Worm (Caenorhabditis elegans) whole organism, L3 larva: Measurements from ENCODE around the gene wdr-46.
"Not testable (repeated sequence)": the region's sequence is repeated elsewhere in the genome, so short reads cannot be mapped to it uniquely, and the experiment has no call there.

Experiments
- R02D3.7 ChIP-seq: fragments of 150-350 bp; optimal IDR thresholded peaks from 2 replicates; lab custom pipeline; 2014; ENCODE audit warnings: missing biosample characterization, missing genetic modification characterization
- aly-2 ChIP-seq: fragments of 150-350 bp; optimal IDR thresholded peaks from 2 replicates; lab custom pipeline; 2014; ENCODE audit warnings: missing biosample characterization, missing genetic modification characterization
- ceh-28 ChIP-seq: fragments of 150-350 bp; optimal IDR thresholded peaks from 2 replicates; lab custom pipeline; 2014; ENCODE audit warnings: missing biosample characterization, missing genetic modification reagents, missing genetic modification characterization
- ceh-82 ChIP-seq: fragments of 150-350 bp; optimal IDR thresholded peaks from 2 replicates; lab custom pipeline; 2014; ENCODE audit warnings: missing biosample characterization, missing genetic modification characterization
- ceh-9 ChIP-seq: sonication (generic microtip); optimal IDR thresholded peaks from 2 replicates; lab custom pipeline; 2018; ENCODE audit warnings: missing biosample characterization, missing genetic modification characterization
- daf-12 ChIP-seq: fragments of 150-350 bp; optimal IDR thresholded peaks from 2 replicates; lab custom pipeline; 2014; ENCODE audit warnings: missing biosample characterization, missing genetic modification reagents, missing genetic modification characterization
- egl-27 ChIP-seq: sonication (generic microtip); optimal IDR thresholded peaks from 4 replicates; lab custom pipeline; 2017; ENCODE audit warnings: missing biosample characterization, missing genetic modification reagents, missing genetic modification characterization
- egl-5 ChIP-seq: fragments of 150-350 bp; optimal IDR thresholded peaks from 2 replicates; lab custom pipeline; 2017; ENCODE audit warnings: missing biosample characterization, missing genetic modification reagents, missing genetic modification characterization, inconsistent platforms
- elt-1 ChIP-seq: fragments of 150-350 bp; optimal IDR thresholded peaks from 2 replicates; lab custom pipeline; 2014; ENCODE audit warnings: missing biosample characterization, missing genetic modification characterization
- elt-2 ChIP-seq: sonication (generic microtip); optimal IDR thresholded peaks from 2 replicates; lab custom pipeline; 2016; ENCODE audit warnings: missing genetic modification reagents, mild to moderate bottlenecking, missing genetic modification characterization, missing compliant biosample characterization
- eor-1 ChIP-seq, 2 experiments: fragments of 150-350 bp; optimal IDR thresholded peaks; 2 replicates each; lab custom pipeline; 2014 to 2018; ENCODE audit warnings: missing biosample characterization in 2 of 2, missing genetic modification characterization in 2 of 2
- fkh-2 ChIP-seq: fragments of 150-350 bp; optimal IDR thresholded peaks from 2 replicates; lab custom pipeline; 2014; ENCODE audit warnings: missing biosample characterization, missing genetic modification reagents, missing genetic modification characterization
- hmg-11 ChIP-seq: sonication (generic microtip); optimal IDR thresholded peaks from 2 replicates; lab custom pipeline; 2016; ENCODE audit warnings: missing genetic modification characterization, missing compliant biosample characterization
- lin-15B ChIP-seq: fragments of 150-350 bp; optimal IDR thresholded peaks from 2 replicates; lab custom pipeline; 2014; ENCODE audit warnings: missing biosample characterization, missing genetic modification characterization
- lin-39 ChIP-seq: fragments of 150-350 bp; optimal IDR thresholded peaks from 2 replicates; lab custom pipeline; 2018; ENCODE audit warnings: missing biosample characterization, missing genetic modification reagents, missing genetic modification characterization
- lsy-12 ChIP-seq: sonication (generic microtip); optimal IDR thresholded peaks from 2 replicates; lab custom pipeline; 2016; ENCODE audit warnings: mild to moderate bottlenecking, missing genetic modification characterization, missing compliant biosample characterization
- mdl-1 ChIP-seq: fragments of 150-350 bp; optimal IDR thresholded peaks from 2 replicates; lab custom pipeline; 2014; ENCODE audit warnings: missing biosample characterization, missing genetic modification characterization
- mml-1 ChIP-seq: fragments of 150-350 bp; sonication (generic microtip); optimal IDR thresholded peaks from 3 replicates; lab custom pipeline; 2014; ENCODE audit warnings: missing biosample characterization, missing genetic modification characterization
- nfya-1 ChIP-seq: sonication (generic microtip); optimal IDR thresholded peaks from 2 replicates; lab custom pipeline; 2017; ENCODE audit warnings: missing genetic modification characterization, mild to moderate bottlenecking, missing compliant biosample characterization, antibody characterized with exemption, moderate library complexity; ENCODE audit not compliant: insufficient read depth
- nhr-23 ChIP-seq: fragments of 150-350 bp; optimal IDR thresholded peaks from 2 replicates; lab custom pipeline; 2014; ENCODE audit warnings: missing biosample characterization, missing genetic modification reagents, missing genetic modification characterization
- nhr-237 ChIP-seq: fragments of 150-350 bp; optimal IDR thresholded peaks from 2 replicates; lab custom pipeline; 2014; ENCODE audit warnings: missing biosample characterization, missing genetic modification characterization
- nhr-25 ChIP-seq: sonication (generic microtip); optimal IDR thresholded peaks from 2 replicates; lab custom pipeline; 2017; ENCODE audit warnings: missing biosample characterization, missing genetic modification characterization
- nhr-28 ChIP-seq: fragments of 150-350 bp; optimal IDR thresholded peaks from 2 replicates; lab custom pipeline; 2014; ENCODE audit warnings: missing biosample characterization, missing genetic modification characterization
- nhr-76 ChIP-seq: fragments of 150-350 bp; sonication (generic microtip); optimal IDR thresholded peaks from 5 replicates; lab custom pipeline; 2014; ENCODE audit warnings: missing biosample characterization, missing genetic modification characterization
- nhr-77 ChIP-seq: fragments of 150-350 bp; optimal IDR thresholded peaks from 2 replicates; lab custom pipeline; 2014; ENCODE audit warnings: missing biosample characterization, missing genetic modification characterization
- pha-4 ChIP-seq: fragments of 150-350 bp; optimal IDR thresholded peaks from 2 replicates; lab custom pipeline; 2014; ENCODE audit warnings: missing biosample characterization, missing genetic modification reagents, missing genetic modification characterization
- pqm-1 ChIP-seq: fragments of 150-350 bp; optimal IDR thresholded peaks from 2 replicates; lab custom pipeline; 2017; ENCODE audit warnings: missing biosample characterization, missing genetic modification characterization, inconsistent platforms
- skn-1 ChIP-seq: fragments of 150-350 bp; optimal IDR thresholded peaks from 2 replicates; lab custom pipeline; 2014; ENCODE audit warnings: missing biosample characterization, missing genetic modification characterization
- snpc-4 ChIP-seq: fragments of 150-350 bp; optimal IDR thresholded peaks from 2 replicates; lab custom pipeline; 2014; ENCODE audit warnings: missing biosample characterization, missing genetic modification characterization
- tbx-2 ChIP-seq: sonication (generic microtip); optimal IDR thresholded peaks from 2 replicates; lab custom pipeline; 2016; ENCODE audit warnings: mild to moderate bottlenecking, missing genetic modification characterization, missing compliant biosample characterization
- unc-39 ChIP-seq: sonication (generic microtip); optimal IDR thresholded peaks from 4 replicates; lab custom pipeline; 2017; ENCODE audit warnings: missing biosample characterization, missing genetic modification characterization
- zag-1 ChIP-seq: fragments of 150-350 bp; optimal IDR thresholded peaks from 2 replicates; lab custom pipeline; 2014; ENCODE audit warnings: missing biosample characterization, missing genetic modification characterization
- ztf-11 ChIP-seq: fragments of 150-350 bp; optimal IDR thresholded peaks from 2 replicates; lab custom pipeline; 2014; ENCODE audit warnings: missing biosample characterization, missing genetic modification characterization
- ztf-4 ChIP-seq: fragments of 150-350 bp; optimal IDR thresholded peaks from 2 replicates; lab custom pipeline; 2014; ENCODE audit warnings: missing biosample characterization, missing genetic modification characterization

The wdr-46 gene

DNA sequence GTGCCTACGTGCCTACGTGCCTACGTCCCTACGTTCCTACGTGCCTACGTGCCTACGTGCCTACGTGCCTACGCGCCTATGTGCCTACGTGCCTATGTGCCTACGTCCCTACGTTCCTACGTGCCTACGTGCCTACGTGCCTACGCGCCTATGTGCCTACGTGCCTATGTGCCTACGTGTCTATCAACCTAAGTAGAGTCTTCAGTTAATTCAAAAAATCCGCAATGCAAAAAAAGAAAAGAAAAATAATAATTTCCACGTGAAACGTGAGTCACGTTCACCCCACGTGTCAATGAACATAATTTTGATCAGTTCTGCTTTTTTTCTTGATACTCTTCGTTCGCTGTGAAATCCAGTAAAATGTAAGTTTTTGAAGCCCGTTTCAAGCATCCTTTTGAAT, 45.1 kb upstream of the wdr-46 start, which contains the start of gene F19B6.3:
Gene F19B6.3 (plus strand): TSS at position 301 of the 400 bp plus-strand sequence.
- not testable (repeated sequence) for TF ChIP-seq nfya-1, zag-1, mml-1 (tag; lab: Kevin White, UChicago)

DNA sequence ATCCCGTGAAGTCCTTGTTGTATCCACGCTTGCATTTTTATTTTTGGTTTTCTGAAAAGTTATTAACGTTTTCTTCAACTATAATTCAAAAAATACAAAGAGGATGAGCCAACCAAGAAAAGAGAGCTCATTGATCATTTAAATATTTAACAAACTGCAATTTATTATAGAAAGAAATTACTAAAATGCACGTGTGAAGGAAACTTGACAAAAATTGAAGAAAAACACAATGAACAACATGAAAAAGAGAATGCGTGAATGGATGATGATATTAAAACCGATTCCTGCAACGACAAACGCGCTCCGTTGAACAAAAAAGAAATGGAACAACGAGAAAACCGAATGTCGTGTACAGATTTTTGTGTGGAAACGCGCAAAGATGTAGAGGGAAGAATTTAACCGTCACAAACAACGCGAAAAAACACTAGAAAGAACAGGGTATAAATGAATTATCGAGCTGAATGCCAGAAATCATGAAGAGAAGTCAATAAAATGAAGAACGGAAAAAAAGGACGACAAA, 41.2 kb upstream of the wdr-46 start, which contains the start of gene ufd-1:
Gene ufd-1 (minus strand): TSS at position 51 of the 520 bp plus-strand sequence.
- TF ChIP-seq ztf-11 (tag; lab: Kevin White, UChicago) (no peak), fkh-2 (no peak), nhr-237 (no peak), lin-15B (tag; lab: Kevin White, UChicago) (peak; percentile 7), nhr-76 (tag; lab: Kevin White, UChicago) (no peak), unc-39 (tag; lab: Kevin White, UChicago) (no peak), nhr-25 (tag; lab: Kevin White, UChicago) (peak; percentile 25), ztf-4 (tag; lab: Kevin White, UChicago) (no peak), nhr-23 (tag; lab: Kevin White, UChicago) (peak; percentile 51), ceh-9 (tag; lab: Kevin White, UChicago) (no peak), lin-39 (tag; lab: Kevin White, UChicago) (no peak), nhr-28 (no peak), snpc-4 (tag; lab: Kevin White, UChicago) (no peak), skn-1 (peak; percentile 58), nfya-1 (tag; lab: Kevin White, UChicago) (no peak), nhr-77 (no peak), elt-2 (tag; lab: Kevin White, UChicago) (no peak), lsy-12 (tag; lab: Kevin White, UChicago) (no peak), egl-27 (tag; lab: Kevin White, UChicago) (no peak), tbx-2 (no peak), mdl-1 (tag; lab: Kevin White, UChicago) (no peak), R02D3.7 (tag; lab: Kevin White, UChicago) (no peak)

ce11 chrIV:12334142-12334541, 37.9 kb upstream of the wdr-46 start:
- TF ChIP-seq zag-1 (tag; lab: Kevin White, UChicago) (no peak), fkh-2 (no peak), pqm-1 (tag; lab: Kevin White, UChicago) (no peak), ceh-82 (no peak), nhr-25 (tag; lab: Kevin White, UChicago) (no peak), nfya-1 (tag; lab: Kevin White, UChicago) (no peak), elt-2 (tag; lab: Kevin White, UChicago) (peak; percentile 27), aly-2 (tag; lab: Kevin White, UChicago) (no peak), elt-1 (tag; lab: Kevin White, UChicago) (peak; percentile 36), eor-1 (tag; optimal IDR thresholded peaks at IDR 0.05; lab: Kevin White, UChicago) (no peak), nhr-77 (no peak), daf-12 (no peak), tbx-2 (no peak)

ce11 chrIV:12334708-12335107, 37.3 kb upstream of the wdr-46 start:
- TF ChIP-seq pha-4 (tag; lab: Kevin White, UChicago) (peak; percentile 36), fkh-2 (no peak), nfya-1 (tag; lab: Kevin White, UChicago) (peak; percentile 25)

DNA sequence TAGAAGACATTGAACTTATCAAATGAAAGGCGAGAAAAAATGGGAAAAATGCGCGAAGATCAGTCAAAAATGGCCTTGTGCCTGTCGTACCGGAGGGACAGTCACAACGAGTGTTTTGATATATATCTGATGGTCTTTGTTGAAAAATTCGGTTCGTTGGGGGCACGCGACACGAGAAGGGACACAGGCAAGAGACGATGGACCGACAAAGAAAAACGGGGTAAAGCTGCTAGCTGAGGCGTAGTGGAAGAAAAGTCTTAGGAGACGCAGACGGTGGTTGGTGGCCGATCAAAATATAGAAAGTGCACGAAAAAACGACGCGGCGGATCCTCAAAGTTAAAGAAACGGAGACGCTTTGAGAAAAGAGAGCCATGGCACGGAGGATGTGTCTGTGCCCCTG, 36.8 kb upstream of the wdr-46 start:
- TF ChIP-seq egl-5 (no peak), ceh-9 (tag; lab: Kevin White, UChicago) (no peak), snpc-4 (tag; lab: Kevin White, UChicago) (peak; percentile 16), nfya-1 (tag; lab: Kevin White, UChicago) (peak; percentile 37), nhr-23 (tag; lab: Kevin White, UChicago) (no peak), nhr-25 (tag; lab: Kevin White, UChicago) (peak; percentile 44), lin-39 (tag; lab: Kevin White, UChicago) (peak; percentile 9), ceh-28 (tag; lab: Kevin White, UChicago) (no peak), ztf-11 (tag; lab: Kevin White, UChicago) (no peak), hmg-11 (tag; lab: Kevin White, UChicago) (peak; percentile 40), lin-15B (tag; lab: Kevin White, UChicago) (peak; percentile 25), pha-4 (tag; lab: Kevin White, UChicago) (peak; percentile 27)
